Worm (Caenorhabditis elegans) whole organism, L1 larva: ENCODE data around the gene hlh-14.

Source experiments
- lin-14 ChIP-seq: fragments of 200-800 bp; sonication (Bioruptor generic); optimal IDR thresholded peaks from 2 replicates; lab custom pipeline; 2018; ENCODE audit warnings: mild to moderate bottlenecking, missing genetic modification characterization, moderate library complexity, missing compliant biosample characterization
- nhr-11 ChIP-seq: fragments of 150-350 bp; optimal IDR thresholded peaks from 2 replicates; lab custom pipeline; 2014; ENCODE audit warnings: missing biosample characterization, missing genetic modification characterization
- nhr-28 ChIP-seq: fragments of 150-350 bp; optimal IDR thresholded peaks from 2 replicates; lab custom pipeline; 2014; ENCODE audit warnings: missing biosample characterization, missing genetic modification characterization
- nhr-77 ChIP-seq: fragments of 150-350 bp; optimal IDR thresholded peaks from 2 replicates; lab custom pipeline; 2014; ENCODE audit warnings: missing biosample characterization, missing genetic modification characterization
- zip-4 ChIP-seq: fragments of 200-800 bp; sonication (Bioruptor generic); optimal IDR thresholded peaks from 2 replicates; lab custom pipeline; 2018; ENCODE audit warnings: mild to moderate bottlenecking, missing genetic modification characterization, moderate library complexity, missing compliant biosample characterization

DNA sequence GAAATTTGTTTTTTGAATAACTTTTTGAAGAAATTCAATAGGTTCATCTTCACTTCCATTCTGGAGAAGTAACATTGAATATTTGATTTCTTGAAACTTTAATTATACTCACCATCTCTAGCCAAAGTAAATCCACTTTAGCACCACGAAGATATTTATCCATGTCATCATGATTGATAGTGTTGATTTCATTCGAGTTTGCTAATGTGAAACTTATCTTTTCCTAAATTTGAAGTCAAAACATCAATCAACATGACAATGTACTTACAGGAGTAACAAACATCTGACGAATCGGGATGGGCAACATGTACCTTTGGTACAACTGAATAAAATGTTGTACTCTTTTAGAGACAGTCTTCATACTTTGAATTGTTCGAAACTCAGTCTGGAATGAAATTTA, 41.4 kb downstream of the hlh-14 start:
- TF ChIP-seq nhr-77 (tag; lab: Kevin White, UChicago), result no peak
- no peak for TF ChIP-seq lin-14 (GFP tag; lab: Kevin White, UChicago)
- TF ChIP-seq zip-4, result no peak
- no peak for TF ChIP-seq nhr-28
- no peak for TF ChIP-seq nhr-11 (tag; lab: Kevin White, UChicago)
